Fruit fly (Drosophila melanogaster) whole organism, prepupa: Measurements from ENCODE around the gene wb.

ENCODE experiments used
- CG10631 ChIP-seq: fragments of 200-800 bp; sonication (Bioruptor generic); optimal IDR thresholded peaks from 2 replicates; lab custom pipeline; 2016; ENCODE audit warnings: missing biosample characterization, missing genetic modification characterization
- CG10669 ChIP-seq: fragments of 200-800 bp; sonication (Bioruptor generic); optimal IDR thresholded peaks from 3 replicates; lab custom pipeline; 2018; ENCODE audit warnings: missing biosample characterization, mild to moderate bottlenecking, missing genetic modification characterization, moderate library complexity
- CG11902 ChIP-seq: fragments of 200-800 bp; sonication (Bioruptor generic); optimal IDR thresholded peaks from 3 replicates; lab custom pipeline; 2016; ENCODE audit warnings: missing biosample characterization, missing genetic modification characterization
- CG15336 ChIP-seq: fragments of 200-800 bp; sonication (Bioruptor generic); IDR thresholded peaks from 2 replicates; pipeline ENCODE4 v1.3.6; 2022; ENCODE audit warnings: missing biosample characterization, missing genetic modification characterization
- CG1621 ChIP-seq: fragments of 200-800 bp; sonication (Bioruptor generic); optimal IDR thresholded peaks from 3 replicates; lab custom pipeline; 2018; ENCODE audit warnings: missing biosample characterization, mild to moderate bottlenecking, missing genetic modification characterization
- CG32006 ChIP-seq: fragments of 200-800 bp; sonication (Bioruptor generic); optimal IDR thresholded peaks from 3 replicates; lab custom pipeline; 2017; ENCODE audit warnings: missing biosample characterization, mild to moderate bottlenecking, missing genetic modification characterization
- CG34406 ChIP-seq: fragments of 200-800 bp; sonication (Bioruptor generic); optimal IDR thresholded peaks from 3 replicates; lab custom pipeline; 2016; ENCODE audit warnings: missing biosample characterization, missing genetic modification characterization
- CG3919 ChIP-seq: fragments of 200-800 bp; sonication (Bioruptor generic); optimal IDR thresholded peaks from 3 replicates; lab custom pipeline; 2016; ENCODE audit warnings: missing biosample characterization, missing genetic modification characterization
- CG4318 ChIP-seq: fragments of 200-800 bp; sonication (Bioruptor generic); optimal IDR thresholded peaks from 3 replicates; lab custom pipeline; 2017; ENCODE audit warnings: missing biosample characterization, mild to moderate bottlenecking, missing genetic modification characterization
- CG6163 ChIP-seq: fragments of 200-800 bp; sonication (Bioruptor generic); IDR thresholded peaks from 3 replicates; pipeline ENCODE4 v1.3.6; 2022; ENCODE audit warnings: missing biosample characterization, missing genetic modification characterization
- CG6276 ChIP-seq: fragments of 200-800 bp; sonication (Bioruptor generic); optimal IDR thresholded peaks from 2 replicates; lab custom pipeline; 2017; ENCODE audit warnings: missing biosample characterization, mild to moderate bottlenecking, missing genetic modification characterization
- CG6808 ChIP-seq: fragments of 200-800 bp; sonication (Bioruptor generic); optimal IDR thresholded peaks from 3 replicates; lab custom pipeline; 2017; ENCODE audit warnings: missing biosample characterization, missing genetic modification characterization, mild to moderate bottlenecking, moderate library complexity, missing genetic modification reagents
- CG6854 ChIP-seq: fragments of 200-800 bp; sonication (Bioruptor generic); optimal IDR thresholded peaks from 2 replicates; lab custom pipeline; 2017; ENCODE audit warnings: missing biosample characterization, mild to moderate bottlenecking, missing genetic modification characterization
- CG7368 ChIP-seq: fragments of 200-800 bp; sonication (Bioruptor generic); optimal IDR thresholded peaks from 3 replicates; lab custom pipeline; 2016; ENCODE audit warnings: missing biosample characterization, missing genetic modification characterization
- CG8119 ChIP-seq: fragments of 200-800 bp; sonication (Bioruptor generic); IDR thresholded peaks from 3 replicates; pipeline ENCODE4 v1.3.6; 2022; ENCODE audit warnings: missing biosample characterization, missing genetic modification characterization
- CG8319 ChIP-seq: fragments of 200-800 bp; sonication (Bioruptor generic); optimal IDR thresholded peaks from 3 replicates; lab custom pipeline; 2016; ENCODE audit warnings: missing biosample characterization, missing genetic modification characterization
- CG8632 ChIP-seq: fragments of 200-800 bp; sonication (Bioruptor generic); optimal IDR thresholded peaks from 3 replicates; lab custom pipeline; 2016; ENCODE audit warnings: missing biosample characterization, missing genetic modification characterization
- CG9139 ChIP-seq: fragments of 200-800 bp; sonication (Bioruptor generic); optimal IDR thresholded peaks from 3 replicates; lab custom pipeline; 2017; ENCODE audit warnings: missing biosample characterization, mild to moderate bottlenecking, missing genetic modification characterization
- Eip75B ChIP-seq: fragments of 200-800 bp; sonication (Bioruptor generic); optimal IDR thresholded peaks from 3 replicates; lab custom pipeline; 2016; ENCODE audit warnings: missing biosample characterization, missing genetic modification characterization
- Eip78C ChIP-seq: fragments of 200-800 bp; sonication (Bioruptor generic); peaks from one replicate; lab custom pipeline; 2016; ENCODE audit warnings: missing biosample characterization, missing genetic modification characterization
- Ets21C ChIP-seq: fragments of 200-800 bp; sonication (Bioruptor generic); optimal IDR thresholded peaks from 3 replicates; lab custom pipeline; 2016; ENCODE audit warnings: missing biosample characterization, missing genetic modification characterization
- Ets96B ChIP-seq: fragments of 200-800 bp; optimal IDR thresholded peaks from 2 replicates; lab custom pipeline; 2019; ENCODE audit warnings: missing biosample characterization, mild to moderate bottlenecking, missing genetic modification characterization, moderate library complexity
- Gug ChIP-seq: fragments of 200-800 bp; sonication (Bioruptor generic); IDR thresholded peaks from 2 replicates; pipeline ENCODE4 v1.3.6; 2022; ENCODE audit warnings: missing biosample characterization, missing genetic modification characterization
- Hr38 ChIP-seq: sonication (Bioruptor generic); optimal IDR thresholded peaks from 2 replicates; lab custom pipeline; 2016; ENCODE audit warnings: missing biosample characterization, missing genetic modification characterization
- Hr39 ChIP-seq: fragments of 200-800 bp; sonication (Bioruptor generic); optimal IDR thresholded peaks from 2 replicates; lab custom pipeline; 2016; ENCODE audit warnings: missing biosample characterization, missing genetic modification characterization
- Hr4 ChIP-seq: fragments of 200-800 bp; sonication (Bioruptor generic); optimal IDR thresholded peaks from 3 replicates; lab custom pipeline; 2016; ENCODE audit warnings: missing biosample characterization, missing genetic modification characterization
- Lpt ChIP-seq: fragments of 200-800 bp; sonication (Bioruptor generic); optimal IDR thresholded peaks from 3 replicates; lab custom pipeline; 2016; ENCODE audit warnings: missing biosample characterization, missing genetic modification characterization
- Smox ChIP-seq: fragments of 200-800 bp; sonication (Bioruptor generic); optimal IDR thresholded peaks from 3 replicates; lab custom pipeline; 2016; ENCODE audit warnings: missing biosample characterization, missing genetic modification characterization
- Sox102F ChIP-seq: fragments of 200-800 bp; sonication (Bioruptor generic); optimal IDR thresholded peaks from 2 replicates; lab custom pipeline; 2016; ENCODE audit warnings: missing biosample characterization, mild to moderate bottlenecking, missing genetic modification characterization
- Sox14 ChIP-seq: fragments of 200-800 bp; sonication (Bioruptor generic); optimal IDR thresholded peaks from 3 replicates; lab custom pipeline; 2016; ENCODE audit warnings: missing biosample characterization, missing genetic modification characterization
- Sox15 ChIP-seq: fragments of 200-800 bp; sonication (Bioruptor generic); optimal IDR thresholded peaks from 3 replicates; lab custom pipeline; 2016; ENCODE audit warnings: missing biosample characterization, missing genetic modification characterization
- achi ChIP-seq: fragments of 200-800 bp; sonication (Bioruptor generic); optimal IDR thresholded peaks from 3 replicates; lab custom pipeline; 2016; ENCODE audit warnings: missing biosample characterization, missing genetic modification characterization
- cyc ChIP-seq: fragments of 200-800 bp; sonication (Bioruptor generic); optimal IDR thresholded peaks from 3 replicates; lab custom pipeline; 2016; ENCODE audit warnings: missing biosample characterization, missing genetic modification characterization
- dac ChIP-seq: fragments of 200-800 bp; sonication (Bioruptor generic); optimal IDR thresholded peaks from 2 replicates; lab custom pipeline; 2017; ENCODE audit warnings: missing biosample characterization, mild to moderate bottlenecking, missing genetic modification characterization
- dsx ChIP-seq: fragments of 200-800 bp; optimal IDR thresholded peaks from 3 replicates; lab custom pipeline; 2019; ENCODE audit warnings: missing biosample characterization, mild to moderate bottlenecking, missing genetic modification characterization, moderate library complexity; ENCODE audit not compliant: poor library complexity, severe bottlenecking
- eg ChIP-seq: fragments of 200-800 bp; sonication (Bioruptor generic); IDR thresholded peaks from 3 replicates; pipeline ENCODE4 v1.3.6; 2022; ENCODE audit warnings: missing biosample characterization, missing genetic modification characterization
- esn ChIP-seq: fragments of 200-800 bp; sonication (Bioruptor generic); optimal IDR thresholded peaks from 2 replicates; lab custom pipeline; 2016; ENCODE audit warnings: missing biosample characterization, mild to moderate bottlenecking, missing genetic modification characterization, moderate library complexity
- fd59A ChIP-seq: fragments of 200-800 bp; sonication (Bioruptor generic); optimal IDR thresholded peaks from 2 replicates; lab custom pipeline; 2017; ENCODE audit warnings: missing biosample characterization, mild to moderate bottlenecking, missing genetic modification characterization, missing genetic modification reagents
- fd85E ChIP-seq: fragments of 200-800 bp; sonication (Bioruptor generic); optimal IDR thresholded peaks from 3 replicates; lab custom pipeline; 2016; ENCODE audit warnings: missing biosample characterization, missing genetic modification characterization
- fkh ChIP-seq: fragments of 200-800 bp; sonication (Bioruptor generic); optimal IDR thresholded peaks from 3 replicates; lab custom pipeline; 2017; ENCODE audit warnings: missing biosample characterization, mild to moderate bottlenecking, missing genetic modification characterization, moderate library complexity
- lz ChIP-seq: fragments of 200-800 bp; sonication (Bioruptor generic); optimal IDR thresholded peaks from 3 replicates; lab custom pipeline; 2016; ENCODE audit warnings: missing biosample characterization, missing genetic modification characterization
- net ChIP-seq: fragments of 200-800 bp; sonication (Bioruptor generic); optimal IDR thresholded peaks from 3 replicates; lab custom pipeline; 2016; ENCODE audit warnings: missing biosample characterization, missing genetic modification characterization
- salr ChIP-seq, 2 experiments: fragments of 200-800 bp; sonication (Bioruptor generic); optimal IDR thresholded peaks; 3 replicates each; lab custom pipeline; 2016 to 2018; ENCODE audit warnings: missing biosample characterization in 2 of 2, missing genetic modification characterization in 2 of 2, mild to moderate bottlenecking in 1 of 2
- spab ChIP-seq: fragments of 200-800 bp; sonication (Bioruptor generic); optimal IDR thresholded peaks from 2 replicates; lab custom pipeline; 2017; ENCODE audit warnings: missing biosample characterization, mild to moderate bottlenecking, missing genetic modification characterization, missing genetic modification reagents
- svp ChIP-seq: fragments of 200-800 bp; sonication (Bioruptor generic); peaks from one replicate; lab custom pipeline; 2016; ENCODE audit warnings: missing biosample characterization, missing genetic modification characterization
- topi ChIP-seq: fragments of 200-800 bp; sonication (Bioruptor generic); optimal IDR thresholded peaks from 3 replicates; lab custom pipeline; 2016; ENCODE audit warnings: missing biosample characterization, missing genetic modification characterization
- vri ChIP-seq: fragments of 200-800 bp; sonication (Bioruptor generic); optimal IDR thresholded peaks from 3 replicates; lab custom pipeline; 2016; ENCODE audit warnings: missing biosample characterization, mild to moderate bottlenecking, missing genetic modification characterization

The wb gene

dm6 chr2L:14247853-14248252, 15.0 kb upstream of the wb start (continued):
- peak; percentile 12 for TF ChIP-seq fd85E
- peak; percentile 11 for TF ChIP-seq net
- TF ChIP-seq Sox15 (GFP tag; lab: Kevin White, UChicago), result no peak
- TF ChIP-seq Hr4 (GFP tag; lab: Kevin White, UChicago), result no peak
- TF ChIP-seq CG10631 (GFP tag; lab: Kevin White, UChicago), result no peak
- no peak for TF ChIP-seq CG6854
- TF ChIP-seq CG8632, result no peak
- peak; percentile 10 for TF ChIP-seq achi (GFP tag; lab: Kevin White, UChicago)
- peak; percentile 84 for TF ChIP-seq Eip78C
- no peak for TF ChIP-seq fd59A (GFP tag; lab: Kevin White, UChicago)
- peak; percentile 26 for TF ChIP-seq CG34406
- no peak for TF ChIP-seq dac
- no peak for TF ChIP-seq spab (GFP tag; lab: Kevin White, UChicago)
- no peak for TF ChIP-seq fkh (GFP tag; lab: Kevin White, UChicago)
- no peak for TF ChIP-seq CG6276
- TF ChIP-seq CG32006 (GFP tag; lab: Kevin White, UChicago), result no peak
- no peak for TF ChIP-seq Ets96B
- TF ChIP-seq Hr39 (GFP tag; lab: Kevin White, UChicago), result peak; percentile 56
- TF ChIP-seq dsx (GFP tag; lab: Kevin White, UChicago), result no peak
- peak; percentile 19 for TF ChIP-seq Smox (GFP tag; lab: Kevin White, UChicago)
- TF ChIP-seq CG1621 (tag; lab: Kevin White, UChicago), result no peak
- TF ChIP-seq vri (GFP tag; lab: Kevin White, UChicago), result no peak
- TF ChIP-seq CG9139 (GFP tag; lab: Kevin White, UChicago), result no peak
- TF ChIP-seq esn (GFP tag; lab: Kevin White, UChicago), result peak; percentile 32
- TF ChIP-seq Hr38, result no peak
- TF ChIP-seq Eip75B (GFP tag; lab: Kevin White, UChicago), result peak; percentile 73
- no peak for TF ChIP-seq Gug
- no peak for TF ChIP-seq Sox14 (GFP tag; lab: Kevin White, UChicago)
- no peak for TF ChIP-seq eg (GFP tag; lab: Robert Waterston, UW)
- peak; percentile 59 for TF ChIP-seq cyc (GFP tag; lab: Kevin White, UChicago)
- TF ChIP-seq CG15336, result no peak

DNA sequence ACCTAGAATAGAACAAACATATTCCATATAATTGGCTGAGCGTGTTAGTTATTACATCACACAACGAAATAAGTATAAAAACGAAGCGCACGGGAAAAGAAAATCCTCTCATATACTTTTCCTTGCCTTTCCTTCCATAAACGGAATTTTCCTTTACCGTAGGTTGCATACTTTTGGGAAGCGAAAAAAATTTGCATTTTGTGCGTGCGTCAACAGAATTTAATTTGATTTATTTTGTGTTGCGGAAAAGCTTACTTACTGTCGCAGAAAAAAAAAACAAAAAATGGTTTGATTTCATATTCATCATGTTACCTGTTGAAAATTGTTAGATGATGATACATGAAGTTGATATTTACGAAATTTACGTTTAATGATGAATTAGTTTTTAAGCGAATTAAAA, 11.0 kb upstream of the wb start:
- TF ChIP-seq CG4318 (GFP tag; lab: Kevin White, UChicago) (no peak), CG10669 (GFP tag; lab: Kevin White, UChicago) (no peak), CG6854 (no peak), Ets21C (GFP tag; lab: Kevin White, UChicago) (no peak), CG8119 (GFP tag; lab: Robert Waterston, UW) (no peak), Eip78C (peak; percentile 24), lz (GFP tag; lab: Kevin White, UChicago) (no peak), dsx (GFP tag; lab: Kevin White, UChicago) (no peak)

dm6 chr2L:14252271-14252870, 10.5 kb upstream of the wb start:
- TF ChIP-seq fkh (GFP tag; lab: Kevin White, UChicago), result no peak
- no peak for TF ChIP-seq CG6854
- TF ChIP-seq Lpt (GFP tag; lab: Kevin White, UChicago), result no peak
- TF ChIP-seq CG6163 (GFP tag; lab: Robert Waterston, UW), result peak; percentile 41; the same call in 1 of the 3 replicates
- TF ChIP-seq Hr38, result no peak
- no peak for TF ChIP-seq CG6808 (GFP tag; lab: Kevin White, UChicago)
- TF ChIP-seq fd85E, result no peak
- peak; percentile 39 for TF ChIP-seq CG32006 (GFP tag; lab: Kevin White, UChicago)
- no peak for TF ChIP-seq Sox102F (GFP tag; lab: Kevin White, UChicago)
- TF ChIP-seq Sox15 (GFP tag; lab: Kevin White, UChicago), result no peak
- no peak for TF ChIP-seq CG11902
- TF ChIP-seq eg (GFP tag; lab: Robert Waterston, UW), result no peak
- peak; percentile 39 for TF ChIP-seq topi (GFP tag; lab: Kevin White, UChicago)
- TF ChIP-seq Smox (GFP tag; lab: Kevin White, UChicago), result no peak
- TF ChIP-seq CG8319 (GFP tag; lab: Kevin White, UChicago), result no peak
- peak; percentile 52 for TF ChIP-seq CG10669 (GFP tag; lab: Kevin White, UChicago)
- no peak for TF ChIP-seq cyc (GFP tag; lab: Kevin White, UChicago)
- TF ChIP-seq Gug, result no peak
- TF ChIP-seq salr (GFP tag; optimal IDR thresholded peaks at IDR 0.05; lab: Kevin White, UChicago), result peak in 1 of 2 experiments; percentile 14
- no peak for TF ChIP-seq CG7368 (GFP tag; lab: Kevin White, UChicago)
- peak; percentile 48; the same call in 1 of the 2 replicates for TF ChIP-seq CG15336
- TF ChIP-seq vri (GFP tag; lab: Kevin White, UChicago), result no peak
- peak; percentile 9 for TF ChIP-seq Sox14 (GFP tag; lab: Kevin White, UChicago)
- peak; percentile 66 for TF ChIP-seq svp (GFP tag; lab: Kevin White, UChicago)
- TF ChIP-seq dac, result no peak
- peak; percentile 1 for TF ChIP-seq CG3919
